Fruit fly (Drosophila melanogaster) S2 (cell line): ENCODE data around the gene CG8560.

ENCODE experiments used
- CG8478 ChIP-seq: fragments of >200 bp; optimal IDR thresholded peaks from 2 replicates; lab custom pipeline; 2018
- CTCF ChIP-seq, 2 experiments: fragments of >200 bp; optimal IDR thresholded peaks; 2 replicates each; lab custom pipeline; 2018

DNA sequence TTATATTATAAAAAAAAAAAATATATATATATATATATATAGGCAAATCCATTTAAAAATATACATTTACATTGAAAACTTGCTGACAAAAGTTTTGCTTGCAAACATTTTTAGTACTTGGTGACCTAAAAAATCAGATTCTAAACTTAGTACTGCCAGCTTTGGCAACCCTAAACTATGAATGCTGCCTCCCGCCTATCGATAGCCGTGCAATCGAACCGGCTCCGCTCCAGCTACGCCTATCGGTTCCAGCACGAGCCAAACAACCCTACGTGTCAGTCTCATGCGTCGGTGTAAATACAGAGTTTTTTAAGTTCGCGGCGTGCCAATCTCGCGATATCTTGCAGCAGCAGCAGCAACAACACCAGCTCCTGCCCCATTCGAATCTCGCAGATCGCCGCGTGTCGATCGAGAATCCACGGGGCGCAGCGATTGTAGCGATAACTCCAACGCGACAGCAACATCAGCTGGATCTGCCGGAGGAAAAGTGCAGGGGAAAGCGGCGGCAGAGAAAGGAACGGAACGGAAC lies 43.6 kb downstream of the CG8560 start, which contains the start of gene Sec63:
- TF ChIP-seq CTCF (optimal IDR thresholded peaks at IDR 0.05; lab: Kevin White, UChicago) (peak; percentile 16 to 40), CG8478 (lab: Kevin White, UChicago) (no peak)
